Worm (Caenorhabditis elegans) whole organism, L4 larva: ENCODE measurements around the gene pfs-2.
A peak's percentile ranks its signal among the peaks of the same experiment; 100 is the strongest.

Experiments used
- T26A8.4 ChIP-seq: fragments of 200-800 bp; sonication (Bioruptor generic); IDR thresholded peaks from 2 replicates; pipeline ENCODE4 v1.3.6; 2022; ENCODE audit warnings: missing genetic modification characterization, missing compliant biosample characterization
- Y105C5A.15 ChIP-seq: fragments of 200-800 bp; sonication (Bioruptor generic); IDR thresholded peaks from 2 replicates; pipeline ENCODE4 v1.3.6; 2022; ENCODE audit warnings: missing genetic modification characterization, missing compliant biosample characterization
- Y48G9A.11 ChIP-seq: fragments of 200-800 bp; sonication (Bioruptor generic); IDR thresholded peaks from 2 replicates; pipeline ENCODE4 v1.3.6; 2022; ENCODE audit warnings: missing genetic modification reagents, missing genetic modification characterization, missing compliant biosample characterization
- aha-1 ChIP-seq: fragments of 150-350 bp; peaks from one replicate; lab custom pipeline; 2014; ENCODE audit warnings: missing biosample characterization, missing genetic modification characterization
- ama-1 ChIP-seq: fragments of 150-350 bp; optimal IDR thresholded peaks from 2 replicates; lab custom pipeline; 2014; ENCODE audit warnings: inconsistent platforms, mixed read lengths
- arid-1 ChIP-seq: fragments of 200-800 bp; sonication (Bioruptor generic); conservative IDR thresholded peaks from 2 replicates; pipeline ENCODE4 v1.3.6; 2022; ENCODE audit warnings: missing genetic modification reagents, missing genetic modification characterization, missing compliant biosample characterization
- attf-4 ChIP-seq: sonication (generic microtip); optimal IDR thresholded peaks from 3 replicates; lab custom pipeline; 2017; ENCODE audit warnings: missing biosample characterization, missing genetic modification characterization
- ceh-32 ChIP-seq: sonication (generic microtip); optimal IDR thresholded peaks from 2 replicates; lab custom pipeline; 2016; ENCODE audit warnings: mild to moderate bottlenecking, missing genetic modification characterization, missing compliant biosample characterization; ENCODE audit not compliant: poor library complexity
- ceh-44 ChIP-seq: fragments of 200-800 bp; sonication (Bioruptor generic); IDR thresholded peaks from 2 replicates; pipeline ENCODE4 v1.3.6; 2022; ENCODE audit warnings: missing genetic modification reagents, missing genetic modification characterization, missing compliant biosample characterization
- ceh-82 ChIP-seq: sonication (generic microtip); optimal IDR thresholded peaks from 2 replicates; lab custom pipeline; 2017; ENCODE audit warnings: missing biosample characterization, missing genetic modification characterization
- ctbp-1 ChIP-seq: fragments of 200-800 bp; sonication (Bioruptor generic); IDR thresholded peaks from 2 replicates; pipeline ENCODE4 v1.3.6; 2022; ENCODE audit warnings: missing genetic modification reagents, missing genetic modification characterization, missing compliant biosample characterization
- daf-12 ChIP-seq: fragments of 150-350 bp; optimal IDR thresholded peaks from 2 replicates; lab custom pipeline; 2014; ENCODE audit warnings: missing biosample characterization, missing genetic modification reagents, missing genetic modification characterization
- daf-16 ChIP-seq, 3 experiments: sonication (generic microtip); optimal IDR thresholded peaks; 2 replicates each; lab custom pipeline; 2016 to 2017; ENCODE audit warnings: missing genetic modification characterization in 3 of 3, missing genetic modification reagents in 3 of 3, mild to moderate bottlenecking in 2 of 3, missing compliant biosample characterization in 2 of 3, missing biosample characterization in 1 of 3, moderate library complexity in 1 of 3
- dmd-8 ChIP-seq: fragments of 200-800 bp; sonication (Bioruptor generic); IDR thresholded peaks from 2 replicates; pipeline ENCODE4 v1.3.6; 2022; ENCODE audit warnings: missing genetic modification characterization, missing compliant biosample characterization
- dmd-9 ChIP-seq: fragments of 200-800 bp; sonication (Bioruptor generic); IDR thresholded peaks from 2 replicates; pipeline ENCODE4 v1.3.6; 2022; ENCODE audit warnings: missing genetic modification reagents, missing genetic modification characterization, missing compliant biosample characterization
- dve-1 ChIP-seq: sonication (generic microtip); optimal IDR thresholded peaks from 2 replicates; lab custom pipeline; 2017; ENCODE audit warnings: antibody characterized with exemption, mild to moderate bottlenecking, missing genetic modification characterization, missing compliant biosample characterization; ENCODE audit not compliant: insufficient read depth
- gei-8 ChIP-seq: fragments of 200-800 bp; sonication (Bioruptor generic); optimal IDR thresholded peaks from 2 replicates; lab custom pipeline; 2018; ENCODE audit warnings: mild to moderate bottlenecking, missing genetic modification characterization, missing compliant biosample characterization
- hif-1 ChIP-seq, 2 experiments: sonication (generic microtip); optimal IDR thresholded peaks; 2 replicates each; lab custom pipeline; 2016 to 2017; ENCODE audit warnings: missing compliant biosample characterization in 2 of 2, missing genetic modification characterization in 2 of 2, missing genetic modification reagents in 2 of 2, missing genotype in 2 of 2, mild to moderate bottlenecking in 1 of 2
- hlh-11 ChIP-seq: fragments of 200-800 bp; sonication (Bioruptor generic); optimal IDR thresholded peaks from 2 replicates; lab custom pipeline; 2018; ENCODE audit warnings: mild to moderate bottlenecking, missing genetic modification characterization, missing compliant biosample characterization
- hlh-30 ChIP-seq: sonication (generic microtip); optimal IDR thresholded peaks from 2 replicates; lab custom pipeline; 2017; ENCODE audit warnings: antibody characterized with exemption, mild to moderate bottlenecking, missing genetic modification characterization, missing compliant biosample characterization; ENCODE audit not compliant: insufficient read depth
- lin-15B ChIP-seq: fragments of 150-350 bp; sonication (generic microtip); optimal IDR thresholded peaks from 3 replicates; lab custom pipeline; 2014; ENCODE audit warnings: missing biosample characterization, missing genetic modification characterization
- lin-38 ChIP-seq: fragments of 200-800 bp; sonication (Bioruptor generic); IDR thresholded peaks from 2 replicates; pipeline ENCODE4 v1.3.6; 2022; ENCODE audit warnings: missing genetic modification reagents, missing genetic modification characterization, missing compliant biosample characterization
- lsy-2 ChIP-seq, 2 experiments: fragments of 150-350 bp in 1 of 2; sonication (generic microtip) in 1 of 2; optimal IDR thresholded peaks; 2 replicates each; lab custom pipeline; 2014 to 2017; ENCODE audit warnings: missing biosample characterization in 2 of 2, missing genetic modification characterization in 2 of 2
- madf-9 ChIP-seq: fragments of 200-800 bp; sonication (Bioruptor generic); conservative IDR thresholded peaks from 2 replicates; pipeline ENCODE4 v1.3.6; 2022; ENCODE audit warnings: missing genetic modification reagents, missing genetic modification characterization, missing compliant biosample characterization
- mdl-1 ChIP-seq, 2 experiments: fragments of 150-350 bp in 1 of 2; sonication (generic microtip) in 1 of 2; optimal IDR thresholded peaks; 2 replicates each; lab custom pipeline; 2014 to 2017; ENCODE audit warnings: missing biosample characterization in 2 of 2, missing genetic modification characterization in 2 of 2
- mep-1 ChIP-seq: fragments of 150-350 bp; sonication (generic microtip); optimal IDR thresholded peaks from 3 replicates; lab custom pipeline; 2014; ENCODE audit warnings: missing biosample characterization, missing genetic modification characterization
- mes-2 ChIP-seq: sonication (generic microtip); optimal IDR thresholded peaks from 2 replicates; lab custom pipeline; 2016; ENCODE audit warnings: missing genotype, mild to moderate bottlenecking, missing genetic modification characterization, missing compliant biosample characterization; ENCODE audit not compliant: poor library complexity, severe bottlenecking
- mxl-2 ChIP-seq: fragments of 200-800 bp; sonication (Bioruptor generic); conservative IDR thresholded peaks from 2 replicates; pipeline ENCODE4 v1.3.6; 2022; ENCODE audit warnings: missing genetic modification reagents, missing genetic modification characterization, missing compliant biosample characterization
- nhr-111 ChIP-seq: fragments of 200-800 bp; sonication (Bioruptor generic); optimal IDR thresholded peaks from 2 replicates; lab custom pipeline; 2018; ENCODE audit warnings: mild to moderate bottlenecking, missing genetic modification characterization, missing compliant biosample characterization
- nhr-237 ChIP-seq: sonication (generic microtip); optimal IDR thresholded peaks from 2 replicates; lab custom pipeline; 2017; ENCODE audit warnings: missing biosample characterization, missing genetic modification characterization
- nhr-28 ChIP-seq: fragments of 150-350 bp; optimal IDR thresholded peaks from 2 replicates; lab custom pipeline; 2014; ENCODE audit warnings: missing biosample characterization, missing genetic modification characterization
- nhr-6 ChIP-seq: fragments of 150-350 bp; optimal IDR thresholded peaks from 2 replicates; lab custom pipeline; 2014; ENCODE audit warnings: missing biosample characterization, missing genetic modification characterization
- nhr-77 ChIP-seq: fragments of 150-350 bp; optimal IDR thresholded peaks from 2 replicates; lab custom pipeline; 2014; ENCODE audit warnings: missing biosample characterization, missing genetic modification characterization
- pha-4 ChIP-seq, 2 experiments: fragments of 150-350 bp in 1 of 2; fragments of 200-800 bp in 1 of 2; sonication (Bioruptor generic) in 1 of 2; IDR thresholded peaks in 1 of 2; optimal IDR thresholded peaks in 1 of 2; 2 replicates each; pipeline versions ENCODE4 v1.3.6 to Lab custom; 2014 to 2022; ENCODE audit warnings: missing genetic modification characterization in 2 of 2, missing genetic modification reagents in 2 of 2, missing biosample characterization in 1 of 2, missing compliant biosample characterization in 1 of 2
- pqm-1 ChIP-seq: sonication (generic microtip); optimal IDR thresholded peaks from 2 replicates; lab custom pipeline; 2017; ENCODE audit warnings: missing biosample characterization, missing genetic modification characterization
- sdz-12 ChIP-seq: fragments of 200-800 bp; sonication (Bioruptor generic); optimal IDR thresholded peaks from 2 replicates; lab custom pipeline; 2018; ENCODE audit warnings: mild to moderate bottlenecking, missing genetic modification characterization, missing compliant biosample characterization
- unc-130 ChIP-seq: sonication (generic microtip); optimal IDR thresholded peaks from 2 replicates; lab custom pipeline; 2016; ENCODE audit warnings: missing genetic modification reagents, missing genetic modification characterization, missing compliant biosample characterization

pfs-2 gene

DNA sequence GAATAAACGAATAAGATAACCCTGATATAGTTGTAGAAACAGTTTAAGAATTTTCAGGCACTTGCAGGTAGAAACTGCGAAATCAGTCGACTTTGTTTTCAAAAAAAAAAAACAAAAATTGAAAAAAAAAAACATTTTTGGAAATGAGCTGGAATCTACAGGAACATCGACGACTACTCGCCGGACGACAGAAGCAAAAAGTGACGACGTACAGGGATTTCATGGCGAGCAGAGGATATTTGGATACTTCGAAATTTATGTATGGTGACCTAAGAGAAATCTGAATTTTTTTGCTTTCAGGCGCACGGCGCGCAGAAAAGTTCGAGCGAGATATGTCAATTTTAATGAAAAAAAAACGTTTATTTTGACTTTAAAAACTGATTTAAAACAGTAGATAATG, 42.9 kb downstream of the pfs-2 start:
- TF ChIP-seq mes-2, result peak; percentile 69
- TF ChIP-seq attf-4, result no peak
- no peak for TF ChIP-seq gei-8 (GFP tag; lab: Kevin White, UChicago)
- TF ChIP-seq madf-9, result no peak
- TF ChIP-seq ama-1 (lab: Kevin White, UChicago), result peak; percentile 36
- no peak for TF ChIP-seq unc-130 (GFP tag; lab: Kevin White, UChicago)
- TF ChIP-seq lin-38 (GFP tag; lab: Robert Waterston, UW), result no peak

DNA sequence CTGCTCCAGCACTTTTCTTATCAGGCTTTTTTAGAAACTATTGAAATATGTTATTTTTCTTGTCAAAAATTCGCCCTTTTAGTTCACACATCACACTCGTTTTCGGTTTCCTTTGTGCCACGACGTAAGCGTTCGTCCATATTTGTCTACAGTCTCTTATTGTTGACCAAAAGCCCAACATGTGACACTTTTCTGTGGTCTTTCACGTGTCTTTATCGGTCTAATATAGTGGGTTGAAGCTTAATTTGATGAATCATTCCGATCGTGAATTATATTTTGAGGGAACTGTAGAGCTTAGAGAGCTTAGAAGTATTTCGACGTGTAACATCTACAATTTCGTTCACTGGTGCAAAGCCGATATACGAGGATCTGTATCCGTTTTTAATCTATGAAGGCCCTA, 46.1 kb downstream of the pfs-2 start:
- peak; percentile 26 for TF ChIP-seq hlh-11 (tag; lab: Kevin White, UChicago)
- TF ChIP-seq nhr-28, result peak; percentile 6
- no peak for TF ChIP-seq dmd-9 (GFP tag; lab: Robert Waterston, UW)
- no peak for TF ChIP-seq ctbp-1 (GFP tag; lab: Robert Waterston, UW)
- TF ChIP-seq Y105C5A.15, result no peak
- peak; percentile 80 for TF ChIP-seq dve-1 (tag; lab: Kevin White, UChicago)
- TF ChIP-seq hif-1 (tag; optimal IDR thresholded peaks at IDR 0.05; lab: Kevin White, UChicago), result peak in 1 of 2 experiments; percentile 46
- TF ChIP-seq mxl-2 (GFP tag; lab: Robert Waterston, UW), result no peak
- no peak for TF ChIP-seq ceh-82
- no peak for TF ChIP-seq Y48G9A.11
- TF ChIP-seq ama-1 (lab: Kevin White, UChicago), result no peak
- peak in 1 of 2 experiments; percentile 70 for TF ChIP-seq mdl-1 (tag; optimal IDR thresholded peaks at IDR 0.05; lab: Kevin White, UChicago)
- no peak for TF ChIP-seq arid-1 (GFP tag; lab: Robert Waterston, UW)
- no peak for TF ChIP-seq sdz-12
- peak; percentile 98 for TF ChIP-seq aha-1 (tag; lab: Kevin White, UChicago)
- TF ChIP-seq nhr-111 (GFP tag; lab: Kevin White, UChicago), result no peak
- TF ChIP-seq pqm-1 (tag; lab: Kevin White, UChicago), result peak; percentile 33
- no peak for TF ChIP-seq unc-130 (GFP tag; lab: Kevin White, UChicago)
- no peak for TF ChIP-seq T26A8.4 (GFP tag; lab: Robert Waterston, UW)
- TF ChIP-seq attf-4, result no peak
- no peak for TF ChIP-seq daf-16 (GFP tag; optimal IDR thresholded peaks at IDR 0.05; lab: Kevin White, UChicago)
- TF ChIP-seq daf-16 (tag; optimal IDR thresholded peaks at IDR 0.05; lab: Kevin White, UChicago), result peak; percentile 92
- TF ChIP-seq nhr-77, result peak; percentile 80
- TF ChIP-seq lin-15B (tag; lab: Kevin White, UChicago), result no peak
- no peak for TF ChIP-seq ceh-44 (GFP tag; lab: Robert Waterston, UW)
- peak; percentile 49 for TF ChIP-seq mes-2
- peak; percentile 82 for TF ChIP-seq nhr-6 (tag; lab: Kevin White, UChicago)
- TF ChIP-seq hlh-30 (tag; lab: Kevin White, UChicago), result peak; percentile 79
- no peak for TF ChIP-seq dmd-8 (GFP tag; lab: Robert Waterston, UW)
- no peak for TF ChIP-seq ceh-32 (tag; lab: Kevin White, UChicago)
- peak; percentile 63 for TF ChIP-seq mep-1
- TF ChIP-seq daf-12 (tag; lab: Kevin White, UChicago), result no peak
- peak in 1 of 2 experiments; percentile 52 for TF ChIP-seq lsy-2 (tag; optimal IDR thresholded peaks at IDR 0.05; lab: Kevin White, UChicago)
- TF ChIP-seq nhr-237 (tag; lab: Kevin White, UChicago), result no peak
- peak; percentile 19; the same call in 1 of the 2 replicates for TF ChIP-seq pha-4 (GFP tag; IDR thresholded peaks at IDR 0.05; lab: Robert Waterston, UW)
- peak; percentile 74 for TF ChIP-seq pha-4 (tag; optimal IDR thresholded peaks at IDR 0.05; lab: Kevin White, UChicago)
